Worm (Caenorhabditis elegans) whole organism, midembryonic: ENCODE results near the gene arid-1.

Experiments
- T22C8.4 ChIP-seq: fragments of 200-800 bp; sonication (Bioruptor generic); IDR thresholded peaks from 2 replicates; pipeline ENCODE4 v1.3.6; 2022; ENCODE audit warnings: missing genetic modification characterization, missing compliant biosample characterization
- cog-1 ChIP-seq: sonication (generic microtip); optimal IDR thresholded peaks from 2 replicates; lab custom pipeline; 2016; ENCODE audit warnings: missing genetic modification characterization, missing compliant biosample characterization
- flt-1 ChIP-seq: fragments of 200-800 bp; sonication (Bioruptor generic); IDR thresholded peaks from 2 replicates; pipeline ENCODE4 v1.3.6; 2022; ENCODE audit warnings: missing genetic modification characterization, missing compliant biosample characterization
- tab-1 ChIP-seq: fragments of 200-800 bp; sonication (Bioruptor generic); IDR thresholded peaks from 2 replicates; pipeline ENCODE4 v1.3.6; 2022; ENCODE audit warnings: missing genetic modification characterization, missing compliant biosample characterization

DNA sequence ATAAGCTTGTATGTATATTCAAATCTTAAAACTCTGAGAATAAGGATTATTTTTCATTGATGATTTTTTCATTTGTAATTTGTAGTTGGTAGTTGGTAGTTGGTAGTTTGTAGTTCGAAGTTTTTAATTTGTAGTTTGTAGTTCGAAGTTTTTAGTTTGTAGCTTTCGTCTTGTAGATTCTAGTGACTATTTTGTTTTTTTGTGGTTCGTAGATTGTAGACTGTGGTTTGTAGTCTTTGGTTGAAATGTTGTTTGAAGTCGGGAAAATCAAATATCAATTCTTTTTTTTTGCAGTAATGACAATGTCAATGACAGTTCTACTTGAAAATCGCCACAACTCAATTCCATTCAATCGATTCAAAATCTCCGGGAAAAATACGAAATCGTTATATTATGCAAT is 40.3 kb upstream of the arid-1 start:
- TF ChIP-seq T22C8.4 (GFP tag; lab: Robert Waterston, UW), result no peak
- no peak for TF ChIP-seq flt-1 (GFP tag; lab: Robert Waterston, UW)
- no peak for TF ChIP-seq tab-1 (GFP tag; lab: Robert Waterston, UW)
- TF ChIP-seq cog-1 (tag; lab: Kevin White, UChicago), result no peak
